Worm (Caenorhabditis elegans) whole organism, dauer: ENCODE measurements around the gene bath-23.

Experiments
- unc-62 ChIP-seq: sonication (generic microtip); optimal IDR thresholded peaks from 2 replicates; lab custom pipeline; 2017; ENCODE audit warnings: missing biosample characterization, missing genetic modification reagents, missing genetic modification characterization

bath-23 gene

DNA sequence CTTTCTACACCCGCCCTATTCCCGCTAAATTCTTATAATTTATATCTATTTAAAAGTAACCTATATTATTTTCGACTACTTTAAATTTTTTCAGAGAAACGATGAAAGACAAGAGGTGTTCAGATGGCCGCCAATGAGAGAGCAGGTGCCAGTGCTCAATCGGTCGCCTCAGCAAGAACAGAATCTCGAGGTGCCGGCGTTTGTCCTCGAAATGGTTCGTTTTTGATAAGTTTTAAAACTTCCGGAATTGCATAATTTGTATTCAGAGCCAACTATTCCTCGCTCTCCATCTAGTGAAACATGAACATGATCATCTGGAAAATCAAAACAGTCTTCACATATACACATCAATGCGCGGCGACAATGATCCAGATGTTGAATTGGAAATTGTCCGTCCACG lies at the start of gene bath-23:
Gene bath-23, plus strand, starts transcription at position 301 of the 400 bp plus-strand sequence.
- TF ChIP-seq unc-62 (GFP tag; lab: Kevin White, UChicago): no peak

DNA sequence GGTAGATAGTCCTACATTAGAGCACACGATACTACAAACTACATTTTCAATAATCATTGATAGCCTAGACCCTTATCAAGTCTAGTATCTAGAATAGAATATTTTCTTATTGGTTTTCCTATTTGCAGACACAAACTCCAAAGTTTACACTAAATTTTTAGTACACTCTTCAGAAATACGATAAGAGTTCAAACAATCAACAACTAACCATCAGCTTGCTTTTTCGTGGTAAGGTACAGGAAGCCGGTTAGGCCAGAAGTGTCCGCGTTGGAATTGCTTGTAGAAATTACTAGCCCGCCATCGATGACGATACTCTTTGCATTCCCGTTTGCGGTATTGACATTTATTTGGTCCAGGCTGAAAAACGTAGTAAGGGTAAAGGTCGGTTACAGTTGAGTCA lies 48.9 kb upstream of the bath-23 start, which contains the start of gene Y46D2A.1:
Gene Y46D2A.1, plus strand, starts transcription at position 301 of the 400 bp plus-strand sequence.
- TF ChIP-seq unc-62 (GFP tag; lab: Kevin White, UChicago): no peak

DNA sequence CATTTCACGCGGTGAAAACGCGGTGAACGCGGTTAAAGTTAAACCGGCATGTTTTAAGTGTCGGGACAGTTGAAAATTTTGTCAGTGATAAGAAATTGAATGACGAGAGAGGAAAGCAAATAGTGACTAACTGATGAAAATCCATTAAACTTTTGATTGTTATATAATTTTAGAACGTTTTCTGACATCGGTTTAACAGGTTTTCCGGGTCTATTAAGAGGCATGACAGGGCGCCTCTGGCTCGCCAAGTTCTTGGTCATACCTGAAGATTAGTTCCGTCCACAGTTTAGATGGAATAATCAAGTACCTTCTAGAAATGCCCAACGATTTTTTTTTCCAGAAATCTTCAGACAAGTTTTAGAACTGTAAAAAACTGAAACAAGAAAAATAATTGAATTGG lies 47.9 kb upstream of the bath-23 start, which contains the start of gene Y46D2A.2:
Gene Y46D2A.2, minus strand, starts transcription at position 101 of the 400 bp plus-strand sequence.
- no peak for TF ChIP-seq unc-62 (GFP tag; lab: Kevin White, UChicago)

DNA sequence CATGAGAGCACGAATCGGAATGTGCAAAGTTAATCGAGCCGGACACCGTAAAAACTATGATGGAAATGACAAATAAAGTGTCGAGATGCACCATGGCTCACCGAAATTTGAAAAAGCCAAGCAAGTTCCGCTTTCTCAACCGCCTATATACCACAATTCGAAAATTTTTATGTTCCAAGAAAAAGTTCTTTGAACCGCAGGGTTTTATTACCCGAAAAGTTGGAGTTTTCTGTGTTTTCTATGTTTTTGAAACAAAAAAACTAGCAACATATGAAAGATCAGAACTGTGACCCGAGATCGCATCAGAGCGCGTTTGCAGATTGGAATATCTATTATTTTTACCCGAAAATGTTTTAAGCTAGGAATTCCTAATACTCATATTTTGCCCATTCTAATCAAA lies 44.0 kb upstream of the bath-23 start, which contains the start of gene Y46D2A.3:
Gene Y46D2A.3, minus strand, starts transcription at position 101 of the 400 bp plus-strand sequence.
- no peak for TF ChIP-seq unc-62 (GFP tag; lab: Kevin White, UChicago)

DNA sequence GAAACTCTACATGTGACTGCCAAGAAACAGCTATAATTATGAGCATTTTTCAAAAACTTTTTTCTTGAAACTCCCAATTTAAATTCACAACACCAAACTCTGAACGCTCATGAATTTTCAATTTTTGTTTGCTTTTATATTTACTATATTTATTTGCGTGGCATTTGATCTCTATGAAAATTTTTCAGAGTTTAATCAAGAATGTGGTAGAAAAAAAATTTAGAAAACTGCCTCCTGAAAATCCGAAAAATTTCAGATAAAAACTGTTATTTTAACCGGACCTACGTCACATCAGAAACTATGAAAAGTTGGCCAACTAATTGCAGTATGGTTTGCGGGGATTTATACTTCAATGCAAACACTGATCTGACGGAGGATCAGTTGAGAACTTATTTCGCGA lies 39.1 kb upstream of the bath-23 start, which contains the start of gene irld-27:
Gene irld-27, plus strand, starts transcription at position 301 of the 400 bp plus-strand sequence.
- no peak for TF ChIP-seq unc-62 (GFP tag; lab: Kevin White, UChicago)

- TF ChIP-seq unc-62 (GFP tag; lab: Kevin White, UChicago): no peak
Measured at ce11 chrII:3337039-3337438, 34.1 kb upstream of the bath-23 start, which contains the start of gene F14D2.19. Gene F14D2.19 (minus strand): TSS chrII:3337139.

DNA sequence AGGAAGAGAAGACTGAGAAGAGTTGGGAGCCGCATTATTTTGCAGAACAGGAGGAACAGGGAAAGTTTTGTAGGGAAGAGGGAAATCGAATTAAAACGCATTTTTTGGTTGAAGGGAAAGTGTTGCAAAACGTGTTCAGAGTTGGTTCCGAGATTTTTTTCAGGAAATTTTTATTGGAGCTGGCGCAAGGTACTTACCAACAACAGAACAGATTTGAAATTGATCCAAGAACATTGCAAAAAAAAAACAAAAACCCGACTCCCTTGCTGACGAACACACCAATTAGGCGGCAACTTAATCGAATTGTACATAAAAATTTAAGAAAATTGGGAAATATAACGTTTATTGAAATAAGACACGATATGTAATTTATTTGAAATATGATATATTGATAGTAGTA lies 32.6 kb upstream of the bath-23 start, which contains the start of gene F14D2.7:
Gene F14D2.7, minus strand, starts transcription at position 101 of the 400 bp plus-strand sequence.
- TF ChIP-seq unc-62 (GFP tag; lab: Kevin White, UChicago): no peak

DNA sequence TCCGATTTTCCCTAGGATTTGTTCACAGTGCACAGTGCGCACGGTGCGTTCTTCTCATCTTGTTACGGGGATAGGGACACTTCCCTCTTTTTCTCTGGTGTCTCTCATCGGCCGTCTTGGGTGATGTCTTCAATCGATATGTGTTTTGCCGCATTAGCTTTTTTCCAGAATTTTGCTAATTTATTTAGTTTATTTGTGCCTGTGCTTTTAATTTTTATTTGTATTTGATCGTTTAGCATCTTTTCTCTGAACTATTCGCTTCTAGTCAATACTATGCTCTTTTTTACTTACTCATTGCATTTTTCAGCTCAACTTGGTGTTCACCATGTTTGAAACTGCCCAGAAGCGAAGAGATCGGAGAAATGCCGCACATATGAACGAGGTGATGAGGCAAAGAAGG lies 30.9 kb upstream of the bath-23 start, which contains the start of gene F14D2.5:
Gene F14D2.5, plus strand, starts transcription at position 301 of the 400 bp plus-strand sequence.
- no peak for TF ChIP-seq unc-62 (GFP tag; lab: Kevin White, UChicago)

DNA sequence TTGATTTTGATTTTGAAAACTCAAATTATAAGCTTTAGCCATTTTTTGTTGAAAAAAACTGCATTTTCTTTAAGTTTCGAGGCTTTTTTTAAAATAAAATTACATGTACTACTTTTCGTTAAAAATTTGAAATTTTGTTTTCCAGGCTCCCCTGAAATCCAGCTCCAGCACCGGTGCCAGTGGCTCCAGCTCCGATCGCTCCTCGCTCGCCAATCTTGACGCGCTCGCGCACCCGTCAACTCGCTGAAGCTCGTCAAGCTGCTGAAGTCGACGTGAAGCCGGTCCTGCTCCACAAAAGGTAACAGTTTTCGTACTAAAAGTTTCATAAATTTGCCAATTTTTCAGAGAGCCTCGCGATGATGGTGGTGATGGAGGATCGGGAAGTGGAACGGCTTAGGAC lies 30.3 kb upstream of the bath-23 start:
- TF ChIP-seq unc-62 (GFP tag; lab: Kevin White, UChicago): no peak

ce11 chrII:3341989-3342388 lies 29.1 kb upstream of the bath-23 start, which contains the start of gene F14D2.11:
Gene F14D2.11 (minus strand): TSS chrII:3342089.
- TF ChIP-seq unc-62 (GFP tag; lab: Kevin White, UChicago): no peak

DNA sequence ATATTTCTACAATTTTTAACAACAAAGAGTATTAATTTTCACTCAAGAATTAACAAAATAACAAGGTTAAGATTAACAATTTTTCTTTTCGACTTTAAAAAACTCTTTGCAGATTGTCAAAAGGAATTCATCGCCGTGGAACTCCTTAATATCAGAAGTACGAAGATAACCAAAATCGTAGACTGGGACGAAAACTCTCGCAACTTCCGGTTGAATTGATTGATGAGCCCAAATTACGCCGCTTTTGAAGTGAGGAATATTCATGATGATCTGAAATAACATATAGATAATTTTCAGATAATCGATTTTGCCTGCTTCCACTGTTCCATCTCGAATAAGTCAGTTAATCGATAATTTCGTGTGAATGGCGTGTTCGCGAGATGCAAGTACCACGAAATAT lies 27.4 kb upstream of the bath-23 start, which contains the start of gene F14D2.15:
Gene F14D2.15, minus strand, starts transcription at position 101 of the 400 bp plus-strand sequence.
- TF ChIP-seq unc-62 (GFP tag; lab: Kevin White, UChicago): no peak

DNA sequence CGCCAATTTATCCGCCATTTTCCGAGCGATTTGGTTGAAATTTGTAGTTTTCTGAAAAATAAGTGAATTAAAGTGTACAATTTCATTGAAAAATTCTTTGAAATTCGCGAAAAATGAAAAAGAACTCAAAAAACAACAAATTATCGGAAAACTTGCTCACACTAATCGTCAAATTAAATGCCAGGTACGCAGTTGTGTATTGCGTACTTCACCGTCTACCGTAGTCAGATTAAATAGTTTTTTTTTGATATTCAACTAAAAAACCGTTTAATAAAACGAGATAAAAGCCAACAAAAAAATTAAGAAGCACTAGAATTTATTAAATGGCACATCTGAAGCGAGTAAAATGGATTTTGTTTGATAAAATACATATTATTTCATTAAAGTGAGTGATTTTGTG lies 26.2 kb upstream of the bath-23 start, which contains the start of gene bath-28:
Gene bath-28, minus strand, starts transcription at position 51 of the 400 bp plus-strand sequence.
- no peak for TF ChIP-seq unc-62 (GFP tag; lab: Kevin White, UChicago)

- no peak for TF ChIP-seq unc-62 (GFP tag; lab: Kevin White, UChicago)
Measured at ce11 chrII:3346328-3346780, 24.8 kb upstream of the bath-23 start, which contains the start of gene bath-30. Gene bath-30 (minus strand): TSS chrII:3346378.

- no peak for TF ChIP-seq unc-62 (GFP tag; lab: Kevin White, UChicago)
Measured at ce11 chrII:3347940-3348610, 23.0 kb upstream of the bath-23 start, which contains the start of the genes F14D2.14 and bath-29. Gene F14D2.14 (minus strand): TSS chrII:3347990. Gene bath-29 (plus strand): TSS chrII:3348560.

ce11 chrII:3349820-3350291 lies 21.3 kb upstream of the bath-23 start, which contains the start of gene F14D2.8:
Gene F14D2.8 (minus strand): TSS chrII:3349870.
- TF ChIP-seq unc-62 (GFP tag; lab: Kevin White, UChicago): no peak

ce11 chrII:3358834-3359233 lies 12.3 kb upstream of the bath-23 start, which contains the start of the genes lido-14 and bath-27:
Gene lido-14 (plus strand): TSS chrII:3359134.
Gene bath-27 (plus strand): TSS chrII:3359139.
- no peak for TF ChIP-seq unc-62 (GFP tag; lab: Kevin White, UChicago)
